Fruit fly (Drosophila melanogaster) whole organism, pupa: ENCODE results near the gene CtBP.

Experiments used
- CG10348 ChIP-seq: fragments of 200-800 bp; sonication (Bioruptor generic); IDR thresholded peaks from 2 replicates; pipeline ENCODE4 v1.3.6; 2022; ENCODE audit warnings: missing biosample characterization, missing genetic modification characterization
- CG12605 ChIP-seq: fragments of 200-800 bp; sonication (Bioruptor generic); IDR thresholded peaks from 2 replicates; pipeline ENCODE4 v1.3.6; 2022; ENCODE audit warnings: missing biosample characterization, missing genetic modification characterization
- CG13204 ChIP-seq: fragments of 200-800 bp; sonication (Bioruptor generic); optimal IDR thresholded peaks from 2 replicates; lab custom pipeline; 2018; ENCODE audit warnings: missing biosample characterization, mild to moderate bottlenecking, missing genetic modification characterization, moderate library complexity
- CG14655 ChIP-seq: fragments of 200-800 bp; sonication (Bioruptor generic); optimal IDR thresholded peaks from 3 replicates; lab custom pipeline; 2017; ENCODE audit warnings: mild to moderate bottlenecking, missing biosample characterization, missing genetic modification reagents, missing genetic modification characterization
- CG15710 ChIP-seq: fragments of 200-800 bp; sonication (Bioruptor generic); optimal IDR thresholded peaks from 2 replicates; lab custom pipeline; 2018; ENCODE audit warnings: missing biosample characterization, mild to moderate bottlenecking, missing genetic modification characterization, moderate library complexity
- CG17806 ChIP-seq: fragments of 200-800 bp; sonication (Bioruptor generic); optimal IDR thresholded peaks from 2 replicates; lab custom pipeline; 2018; ENCODE audit warnings: missing biosample characterization, mild to moderate bottlenecking, missing genetic modification characterization, moderate library complexity
- CG32121 ChIP-seq: fragments of 200-800 bp; sonication (Bioruptor generic); IDR thresholded peaks from 2 replicates; pipeline ENCODE4 v1.3.6; 2022; ENCODE audit warnings: missing biosample characterization, missing genetic modification characterization
- CG34367 ChIP-seq: fragments of 200-800 bp; sonication (Bioruptor generic); optimal IDR thresholded peaks from 2 replicates; lab custom pipeline; 2018; ENCODE audit warnings: missing biosample characterization, mild to moderate bottlenecking, missing genetic modification characterization
- CG4496 ChIP-seq: fragments of 200-800 bp; sonication (Bioruptor generic); IDR thresholded peaks from 3 replicates; pipeline ENCODE4 v1.3.6; 2022; ENCODE audit warnings: missing biosample characterization, missing genetic modification characterization
- CG8159 ChIP-seq: fragments of 200-800 bp; sonication (Bioruptor generic); optimal IDR thresholded peaks from 3 replicates; lab custom pipeline; 2018; ENCODE audit warnings: missing biosample characterization, mild to moderate bottlenecking, missing genetic modification characterization, moderate library complexity
- CG8301 ChIP-seq: fragments of 200-800 bp; sonication (Bioruptor generic); optimal IDR thresholded peaks from 2 replicates; lab custom pipeline; 2018; ENCODE audit warnings: missing biosample characterization, mild to moderate bottlenecking, missing genetic modification characterization
- CG9948 ChIP-seq: fragments of 200-800 bp; sonication (Bioruptor generic); optimal IDR thresholded peaks from 2 replicates; lab custom pipeline; 2018; ENCODE audit warnings: missing biosample characterization, mild to moderate bottlenecking, missing genetic modification characterization, moderate library complexity
- D1 ChIP-seq: fragments of 200-800 bp; sonication (Bioruptor generic); optimal IDR thresholded peaks from 2 replicates; lab custom pipeline; 2018; ENCODE audit warnings: missing biosample characterization, mild to moderate bottlenecking, missing genetic modification characterization, moderate library complexity
- EcR ChIP-seq: fragments of 200-800 bp; sonication (Bioruptor generic); optimal IDR thresholded peaks from 3 replicates; lab custom pipeline; 2019; ENCODE audit warnings: missing biosample characterization, missing genetic modification characterization, mild to moderate bottlenecking, moderate library complexity, missing genetic modification reagents
- Ets98B ChIP-seq: fragments of 200-800 bp; sonication (Bioruptor generic); IDR thresholded peaks from 2 replicates; pipeline ENCODE4 v1.3.6; 2022; ENCODE audit warnings: missing biosample characterization, missing genetic modification characterization
- Pif1A ChIP-seq: fragments of 200-800 bp; sonication (Bioruptor generic); optimal IDR thresholded peaks from 3 replicates; lab custom pipeline; 2016; ENCODE audit warnings: missing biosample characterization, missing genetic modification characterization
- Pif1B ChIP-seq: fragments of 200-800 bp; sonication (Bioruptor generic); optimal IDR thresholded peaks from 3 replicates; lab custom pipeline; 2016; ENCODE audit warnings: missing biosample characterization, missing genetic modification characterization
- Snoo ChIP-seq: fragments of 200-800 bp; sonication (Bioruptor generic); optimal IDR thresholded peaks from 3 replicates; lab custom pipeline; 2017; ENCODE audit warnings: missing biosample characterization, mild to moderate bottlenecking, missing genetic modification characterization, inconsistent platforms
- fd96Ca ChIP-seq: fragments of 200-800 bp; sonication (Bioruptor generic); IDR thresholded peaks from 3 replicates; pipeline ENCODE4 v1.3.6; 2022; ENCODE audit warnings: missing biosample characterization, missing genetic modification characterization
- gl ChIP-seq: fragments of 200-800 bp; sonication (Bioruptor generic); optimal IDR thresholded peaks from 2 replicates; lab custom pipeline; 2018; ENCODE audit warnings: missing biosample characterization, mild to moderate bottlenecking, missing genetic modification characterization
- rn ChIP-seq: fragments of 200-800 bp; sonication (Bioruptor generic); IDR thresholded peaks from 2 replicates; pipeline ENCODE4 v1.3.6; 2022; ENCODE audit warnings: missing biosample characterization, missing genetic modification characterization

The CtBP gene

dm6 chr3R:13012990-13013389, 1.5 kb downstream of the CtBP start:
- TF ChIP-seq Ets98B (no peak), CG4496 (GFP tag; lab: Robert Waterston, UW) (0 out of 3 replicates have a peak, but pooled peaks have one; percentile 16), CG34367 (no peak), fd96Ca (peak; percentile 32; the same call in 1 of the 3 replicates), CG8301 (no peak), CG12605 (GFP tag; lab: Robert Waterston, UW) (peak; percentile 18; the same call in 1 of the 2 replicates), CG32121 (GFP tag; lab: Robert Waterston, UW) (0 out of 2 replicates have a peak, but pooled peaks have one; percentile 14), CG13204 (GFP tag; lab: Kevin White, UChicago) (peak; percentile 70)

dm6 chr3R:13014168-13014881, 2.9 kb downstream of the CtBP start:
- TF ChIP-seq Ets98B (peak; percentile 34), CG8301 (no peak), Pif1A (GFP tag; lab: Kevin White, UChicago) (no peak), CG10348 (no peak), CG9948 (tag; lab: Kevin White, UChicago) (no peak), CG14655 (GFP tag; lab: Kevin White, UChicago) (peak; percentile 22), CG17806 (tag; lab: Kevin White, UChicago) (no peak), Pif1B (GFP tag; lab: Kevin White, UChicago) (no peak), D1 (no peak), Snoo (tag; lab: Kevin White, UChicago) (no peak), CG34367 (no peak), CG8159 (no peak), CG4496 (GFP tag; lab: Robert Waterston, UW) (peak; percentile 58), rn (GFP tag; lab: Robert Waterston, UW) (0 out of 2 replicates have a peak, but pooled peaks have one; percentile 30), CG13204 (GFP tag; lab: Kevin White, UChicago) (no peak), fd96Ca (peak; percentile 48; the same call in 2 of the 3 replicates), CG15710 (no peak), CG12605 (GFP tag; lab: Robert Waterston, UW) (0 out of 2 replicates have a peak, but pooled peaks have one; percentile 9), EcR (GFP tag; lab: Kevin White, UChicago) (no peak), gl (tag; lab: Kevin White, UChicago) (no peak), CG32121 (GFP tag; lab: Robert Waterston, UW) (peak; percentile 54; the same call in 1 of the 2 replicates)

dm6 chr3R:13015402-13015801, 4.0 kb downstream of the CtBP start:
- peak; percentile 10; the same call in 1 of the 3 replicates for TF ChIP-seq CG4496 (GFP tag; lab: Robert Waterston, UW)
- TF ChIP-seq CG9948 (tag; lab: Kevin White, UChicago), result no peak

- TF ChIP-seq CG10348, result no peak
- peak; percentile 38; the same call in 1 of the 2 replicates for TF ChIP-seq CG32121 (GFP tag; lab: Robert Waterston, UW)
- peak; percentile 85 for TF ChIP-seq EcR (GFP tag; lab: Kevin White, UChicago)
- no peak for TF ChIP-seq CG17806 (tag; lab: Kevin White, UChicago)
- peak; percentile 67; the same call in 2 of the 3 replicates for TF ChIP-seq CG4496 (GFP tag; lab: Robert Waterston, UW)
- TF ChIP-seq rn (GFP tag; lab: Robert Waterston, UW), result no peak
- TF ChIP-seq CG14655 (GFP tag; lab: Kevin White, UChicago), result peak; percentile 26
- no peak for TF ChIP-seq fd96Ca
- peak; percentile 1 for TF ChIP-seq CG34367
- no peak for TF ChIP-seq Snoo (tag; lab: Kevin White, UChicago)
- TF ChIP-seq CG12605 (GFP tag; lab: Robert Waterston, UW), result peak; percentile 47; the same call in 1 of the 2 replicates
- TF ChIP-seq CG8159, result peak; percentile 5
- TF ChIP-seq CG8301, result peak; percentile 2
- TF ChIP-seq Pif1B (GFP tag; lab: Kevin White, UChicago), result no peak
- TF ChIP-seq CG13204 (GFP tag; lab: Kevin White, UChicago), result peak; percentile 94
- no peak for TF ChIP-seq D1
- no peak for TF ChIP-seq Pif1A (GFP tag; lab: Kevin White, UChicago)
- 0 out of 2 replicates have a peak, but pooled peaks have one; percentile 17 for TF ChIP-seq Ets98B
- TF ChIP-seq CG15710, result no peak
- peak; percentile 71 for TF ChIP-seq gl (tag; lab: Kevin White, UChicago)
- TF ChIP-seq CG9948 (tag; lab: Kevin White, UChicago), result no peak
These were observed 4.6 kb downstream of the CtBP start for dm6 chr3R:13015811-13016766.

- TF ChIP-seq Ets98B (peak; percentile 59; the same call in 1 of the 2 replicates), CG9948 (tag; lab: Kevin White, UChicago) (no peak), CG14655 (GFP tag; lab: Kevin White, UChicago) (no peak), Pif1B (GFP tag; lab: Kevin White, UChicago) (no peak), EcR (GFP tag; lab: Kevin White, UChicago) (no peak), CG4496 (GFP tag; lab: Robert Waterston, UW) (no peak), CG15710 (no peak), gl (tag; lab: Kevin White, UChicago) (no peak), CG8301 (no peak), CG32121 (GFP tag; lab: Robert Waterston, UW) (peak; percentile 50; the same call in 1 of the 2 replicates), CG17806 (tag; lab: Kevin White, UChicago) (no peak), CG34367 (no peak), Snoo (tag; lab: Kevin White, UChicago) (no peak), rn (GFP tag; lab: Robert Waterston, UW) (no peak; the same call in 1 of the 2 replicates), CG12605 (GFP tag; lab: Robert Waterston, UW) (peak; percentile 78), fd96Ca (no peak), D1 (no peak), CG13204 (GFP tag; lab: Kevin White, UChicago) (no peak), Pif1A (GFP tag; lab: Kevin White, UChicago) (no peak), CG10348 (no peak), CG8159 (no peak)
These were observed 6.2 kb downstream of the CtBP start for dm6 chr3R:13017623-13018036.
